Worm (Caenorhabditis elegans): ENCODE data around the gene Y47D3A.14.

DNA sequence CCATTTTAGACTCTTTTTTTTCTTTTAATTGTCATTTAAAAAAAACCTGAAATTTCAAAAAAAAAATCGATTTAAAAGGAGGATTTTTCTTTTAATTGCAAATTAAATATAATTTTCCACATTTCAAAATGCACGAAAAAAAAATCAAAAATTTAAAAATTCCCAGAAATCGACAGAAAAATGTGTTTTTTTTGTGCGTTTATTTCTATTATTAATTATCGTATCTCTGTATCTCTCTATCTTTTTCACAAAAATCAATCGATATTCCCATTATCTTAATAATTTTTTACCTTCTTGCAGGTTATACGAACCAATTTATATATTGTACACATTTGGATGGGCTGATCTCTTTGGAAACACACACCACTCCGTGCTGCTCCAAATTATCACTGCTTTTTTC lies 8.2 kb upstream of the Y47D3A.14 start, which contains the start of gene rsks-1:
- TF ChIP-seq daf-16 (GFP tag; optimal IDR thresholded peaks at IDR 0.05) (no peak), daf-16 (tag; optimal IDR thresholded peaks at IDR 0.05) (no peak), mdt-29 (GFP tag; IDR thresholded peaks at IDR 0.05) (no peak), dmd-6 (GFP tag; IDR thresholded peaks at IDR 0.05) (no peak), ceh-44 (GFP tag; IDR thresholded peaks at IDR 0.05) (no peak), vab-7 (GFP tag; IDR thresholded peaks at IDR 0.05) (no peak), fos-1 (tag; optimal IDR thresholded peaks at IDR 0.05) (no peak), nhr-77 (tag; optimal IDR thresholded peaks at IDR 0.05) (no peak), hlh-30 (tag; optimal IDR thresholded peaks at IDR 0.05; ENCODE audit: insufficient read depth) (no peak), ces-1 (GFP tag; optimal IDR thresholded peaks at IDR 0.05) (no peak), jun-1 (tag; optimal IDR thresholded peaks at IDR 0.05) (no peak), nhr-48 (tag; optimal IDR thresholded peaks at IDR 0.05) (no peak), ama-1 (optimal IDR thresholded peaks at IDR 0.05) (no peak), fkh-10 (GFP tag; optimal IDR thresholded peaks at IDR 0.05) (no peak)
